Fruit fly (Drosophila melanogaster) whole organism, embryonic: Measurements from ENCODE around the gene isoQC.

ENCODE experiments used
- ATbp ChIP-seq: fragments of 200-800 bp; sonication (Bioruptor generic); optimal IDR thresholded peaks from 2 replicates; lab custom pipeline; 2017; ENCODE audit warnings: missing biosample characterization, mild to moderate bottlenecking, missing genetic modification characterization, missing genetic modification reagents
- Awh ChIP-seq: fragments of 200-800 bp; sonication (Bioruptor generic); IDR thresholded peaks from 2 replicates; pipeline ENCODE4, ENCODE4 v1.3.6; 2022; ENCODE audit warnings: missing biosample characterization, missing genetic modification characterization
- Bteb2 ChIP-seq: fragments of 200-800 bp; sonication (Bioruptor generic); optimal IDR thresholded peaks from 2 replicates; lab custom pipeline; 2016; ENCODE audit warnings: missing biosample characterization, missing genetic modification characterization
- CG1024 ChIP-seq: fragments of 200-800 bp; sonication (Bioruptor generic); IDR thresholded peaks from 2 replicates; pipeline ENCODE4 v1.3.6; 2022; ENCODE audit warnings: missing biosample characterization, missing genetic modification characterization
- CG12744 ChIP-seq: fragments of 200-800 bp; sonication (Bioruptor generic); optimal IDR thresholded peaks from 2 replicates; lab custom pipeline; 2016; ENCODE audit warnings: missing biosample characterization, missing genetic modification characterization
- CG2116 ChIP-seq: fragments of 200-800 bp; sonication (Bioruptor generic); optimal IDR thresholded peaks from 3 replicates; lab custom pipeline; 2018; ENCODE audit warnings: missing biosample characterization, mild to moderate bottlenecking, missing genetic modification characterization
- CG2678 ChIP-seq: fragments of 200-800 bp; sonication (Bioruptor generic); optimal IDR thresholded peaks from 3 replicates; lab custom pipeline; 2019; ENCODE audit warnings: missing biosample characterization, mild to moderate bottlenecking, missing genetic modification characterization, moderate library complexity
- CG2875 ChIP-seq: fragments of 200-800 bp; sonication (Bioruptor generic); optimal IDR thresholded peaks from 2 replicates; lab custom pipeline; 2017; ENCODE audit warnings: missing biosample characterization, mild to moderate bottlenecking, missing genetic modification characterization, missing genetic modification reagents
- CG31224 ChIP-seq: fragments of 200-800 bp; sonication (Bioruptor generic); IDR thresholded peaks from 2 replicates; pipeline ENCODE4 v1.3.6; 2022; ENCODE audit warnings: missing biosample characterization, missing genetic modification characterization
- CG32532 ChIP-seq: fragments of 200-800 bp; sonication (Bioruptor generic); IDR thresholded peaks from 2 replicates; pipeline ENCODE4 v1.3.6; 2022; ENCODE audit warnings: missing biosample characterization, missing genetic modification characterization
- CG33557 ChIP-seq: fragments of 200-800 bp; sonication (Bioruptor generic); optimal IDR thresholded peaks from 2 replicates; lab custom pipeline; 2019; ENCODE audit warnings: missing biosample characterization, mild to moderate bottlenecking, missing genetic modification characterization, moderate library complexity
- CG4424 ChIP-seq: fragments of 200-800 bp; sonication (Bioruptor generic); optimal IDR thresholded peaks from 3 replicates; lab custom pipeline; 2016; ENCODE audit warnings: missing biosample characterization, missing genetic modification characterization
- CG7357 ChIP-seq: fragments of 200-800 bp; sonication (Bioruptor generic); IDR thresholded peaks from 3 replicates; pipeline ENCODE4 v1.3.6; 2022; ENCODE audit warnings: missing biosample characterization, missing genetic modification characterization
- CG7745 ChIP-seq: fragments of 200-800 bp; sonication (Bioruptor generic); optimal IDR thresholded peaks from 2 replicates; lab custom pipeline; 2018; ENCODE audit warnings: missing biosample characterization, mild to moderate bottlenecking, missing genetic modification characterization, moderate library complexity
- CG8290 ChIP-seq, 3 experiments: fragments of 200-800 bp; sonication (Bioruptor generic); optimal IDR thresholded peaks; 2 replicates each; lab custom pipeline; 2016 to 2019; ENCODE audit warnings: missing biosample characterization in 3 of 3, missing genetic modification characterization in 3 of 3, mild to moderate bottlenecking in 2 of 3, moderate library complexity in 1 of 3
- CG8359 ChIP-seq: fragments of 200-800 bp; sonication (Bioruptor generic); optimal IDR thresholded peaks from 2 replicates; lab custom pipeline; 2017; ENCODE audit warnings: missing biosample characterization, mild to moderate bottlenecking, missing genetic modification characterization, borderline replicate concordance
- CG8765 ChIP-seq: fragments of 200-800 bp; sonication (Bioruptor generic); IDR thresholded peaks from 2 replicates; pipeline ENCODE4 v1.3.6; 2022; ENCODE audit warnings: missing biosample characterization, missing genetic modification characterization
- CG9437 ChIP-seq: fragments of 200-800 bp; sonication (Bioruptor generic); optimal IDR thresholded peaks from 2 replicates; lab custom pipeline; 2018; ENCODE audit warnings: missing biosample characterization, mild to moderate bottlenecking, missing genetic modification characterization
- CG9817 ChIP-seq: fragments of 200-800 bp; sonication (Bioruptor generic); optimal IDR thresholded peaks from 2 replicates; lab custom pipeline; 2018; ENCODE audit warnings: missing biosample characterization, mild to moderate bottlenecking, missing genetic modification characterization, moderate library complexity
- CG9932 ChIP-seq: fragments of 200-800 bp; sonication (Bioruptor generic); IDR thresholded peaks from 2 replicates; pipeline ENCODE4 v1.3.6; 2022; ENCODE audit warnings: missing biosample characterization, missing genetic modification characterization
- D19B ChIP-seq: fragments of 200-800 bp; sonication (Bioruptor generic); optimal IDR thresholded peaks from 2 replicates; lab custom pipeline; 2017; ENCODE audit warnings: missing biosample characterization, mild to moderate bottlenecking, missing genetic modification characterization
- Dek ChIP-seq: fragments of 200-800 bp; sonication (Bioruptor generic); optimal IDR thresholded peaks from 3 replicates; lab custom pipeline; 2019; ENCODE audit warnings: missing biosample characterization, mild to moderate bottlenecking, missing genetic modification characterization, moderate library complexity
- Eip74EF ChIP-seq, 2 experiments: fragments of 200-800 bp in 1 of 2; fragments of >200 bp in 1 of 2; sonication (Bioruptor generic) in 1 of 2; optimal IDR thresholded peaks; 2 replicates each; lab custom pipeline; 2017 to 2019; ENCODE audit warnings: missing biosample characterization in 2 of 2, missing genetic modification characterization in 2 of 2, mild to moderate bottlenecking in 1 of 2, moderate library complexity in 1 of 2
- H15 ChIP-seq: fragments of 200-800 bp; sonication (Bioruptor generic); IDR thresholded peaks from 3 replicates; pipeline ENCODE4 v1.3.6; 2022; ENCODE audit warnings: missing biosample characterization, missing genetic modification characterization
- Hey ChIP-seq: fragments of 200-800 bp; sonication (Bioruptor generic); optimal IDR thresholded peaks from 3 replicates; lab custom pipeline; 2018; ENCODE audit warnings: missing biosample characterization, mild to moderate bottlenecking, missing genetic modification characterization
- Lpt ChIP-seq: fragments of >200 bp; optimal IDR thresholded peaks from 2 replicates; lab custom pipeline; 2018; ENCODE audit warnings: missing biosample characterization, missing genetic modification characterization
- Nf-YC ChIP-seq: fragments of 200-800 bp; optimal IDR thresholded peaks from 3 replicates; lab custom pipeline; 2019; ENCODE audit warnings: missing biosample characterization, mild to moderate bottlenecking, missing genetic modification characterization, moderate library complexity
- Optix ChIP-seq: fragments of 200-800 bp; sonication (Bioruptor generic); IDR thresholded peaks from 3 replicates; pipeline ENCODE4 v1.3.6; 2022; ENCODE audit warnings: missing biosample characterization, missing genetic modification characterization
- Sin3A ChIP-seq: fragments of >200 bp; optimal IDR thresholded peaks from 2 replicates; lab custom pipeline; 2018
- Usf ChIP-seq: fragments of 200-800 bp; sonication (Bioruptor generic); optimal IDR thresholded peaks from 2 replicates; lab custom pipeline; 2017; ENCODE audit warnings: missing genotype, missing biosample characterization, missing genetic modification characterization
- Vsx1 ChIP-seq: fragments of 200-800 bp; sonication (Bioruptor generic); optimal IDR thresholded peaks from 2 replicates; lab custom pipeline; 2017; ENCODE audit warnings: missing biosample characterization, mild to moderate bottlenecking, missing genetic modification characterization, missing genetic modification reagents
- bsh ChIP-seq, 2 experiments: fragments of 200-800 bp; sonication (Bioruptor generic); optimal IDR thresholded peaks; 2 replicates each; lab custom pipeline; 2017 to 2018; ENCODE audit warnings: mild to moderate bottlenecking in 2 of 2, missing biosample characterization in 2 of 2, missing genetic modification characterization in 2 of 2, moderate library complexity in 1 of 2
- cad ChIP-seq: fragments of >200 bp; optimal IDR thresholded peaks from 2 replicates; lab custom pipeline; 2017; ENCODE audit warnings: missing biosample characterization, missing genetic modification characterization
- caup ChIP-seq: fragments of 200-800 bp; sonication (Bioruptor generic); optimal IDR thresholded peaks from 3 replicates; lab custom pipeline; 2017; ENCODE audit warnings: missing biosample characterization, mild to moderate bottlenecking, missing genetic modification characterization, moderate library complexity; ENCODE audit not compliant: severe bottlenecking
- chif ChIP-seq, 2 experiments: fragments of 200-800 bp; sonication (Bioruptor generic); optimal IDR thresholded peaks; 3 replicates each; lab custom pipeline; 2016; ENCODE audit warnings: missing biosample characterization in 2 of 2, missing genetic modification characterization in 2 of 2
- corto ChIP-seq: fragments of 200-800 bp; sonication (Bioruptor generic); optimal IDR thresholded peaks from 2 replicates; lab custom pipeline; 2016; ENCODE audit warnings: missing biosample characterization, mild to moderate bottlenecking, missing genetic modification characterization, moderate library complexity
- crc ChIP-seq: fragments of 200-800 bp; sonication (Bioruptor generic); optimal IDR thresholded peaks from 2 replicates; lab custom pipeline; 2016; ENCODE audit warnings: missing biosample characterization, missing genetic modification characterization
- da ChIP-seq: fragments of 200-800 bp; sonication (Bioruptor generic); optimal IDR thresholded peaks from 2 replicates; lab custom pipeline; 2016; ENCODE audit warnings: missing biosample characterization, missing genetic modification characterization
- esg ChIP-seq: fragments of 200-800 bp; sonication (Bioruptor generic); conservative IDR thresholded peaks from 2 replicates; pipeline ENCODE4 v1.3.6; 2022; ENCODE audit warnings: missing biosample characterization, missing genetic modification characterization
- gce ChIP-seq: fragments of 200-800 bp; sonication (Bioruptor generic); IDR thresholded peaks from 3 replicates; pipeline ENCODE4 v1.3.6; 2022; ENCODE audit warnings: missing biosample characterization, missing genetic modification characterization
- jing ChIP-seq: fragments of 200-800 bp; sonication (Bioruptor generic); optimal IDR thresholded peaks from 2 replicates; lab custom pipeline; 2018; ENCODE audit warnings: missing biosample characterization, mild to moderate bottlenecking, missing genetic modification characterization
- lbe ChIP-seq: fragments of 200-800 bp; sonication (Bioruptor generic); optimal IDR thresholded peaks from 2 replicates; lab custom pipeline; 2016; ENCODE audit warnings: missing biosample characterization, mild to moderate bottlenecking, missing genetic modification characterization
- mirr ChIP-seq: fragments of 200-800 bp; sonication (Bioruptor generic); optimal IDR thresholded peaks from 3 replicates; lab custom pipeline; 2018; ENCODE audit warnings: missing biosample characterization, mild to moderate bottlenecking, missing genetic modification characterization
- nerfin-1 ChIP-seq: fragments of 200-800 bp; sonication (Bioruptor generic); optimal IDR thresholded peaks from 3 replicates; lab custom pipeline; 2019; ENCODE audit warnings: missing biosample characterization, mild to moderate bottlenecking, missing genetic modification characterization, moderate library complexity
- nom ChIP-seq: fragments of 200-800 bp; sonication (Bioruptor generic); optimal IDR thresholded peaks from 2 replicates; lab custom pipeline; 2017; ENCODE audit warnings: missing biosample characterization, missing genetic modification characterization, mild to moderate bottlenecking, moderate library complexity, missing genetic modification reagents
- toy ChIP-seq: fragments of 200-800 bp; sonication (Bioruptor generic); IDR thresholded peaks from 2 replicates; pipeline ENCODE4 v1.3.6; 2022; ENCODE audit warnings: missing biosample characterization, missing genetic modification characterization
- trh ChIP-seq: fragments of 200-800 bp; sonication (Bioruptor generic); optimal IDR thresholded peaks from 2 replicates; lab custom pipeline; 2016; ENCODE audit warnings: missing biosample characterization, missing genetic modification characterization
- wor ChIP-seq: fragments of 200-800 bp; sonication (Bioruptor generic); IDR thresholded peaks from 2 replicates; pipeline ENCODE4 v1.3.6; 2022; ENCODE audit warnings: missing biosample characterization, missing genetic modification characterization

Gene isoQC

DNA sequence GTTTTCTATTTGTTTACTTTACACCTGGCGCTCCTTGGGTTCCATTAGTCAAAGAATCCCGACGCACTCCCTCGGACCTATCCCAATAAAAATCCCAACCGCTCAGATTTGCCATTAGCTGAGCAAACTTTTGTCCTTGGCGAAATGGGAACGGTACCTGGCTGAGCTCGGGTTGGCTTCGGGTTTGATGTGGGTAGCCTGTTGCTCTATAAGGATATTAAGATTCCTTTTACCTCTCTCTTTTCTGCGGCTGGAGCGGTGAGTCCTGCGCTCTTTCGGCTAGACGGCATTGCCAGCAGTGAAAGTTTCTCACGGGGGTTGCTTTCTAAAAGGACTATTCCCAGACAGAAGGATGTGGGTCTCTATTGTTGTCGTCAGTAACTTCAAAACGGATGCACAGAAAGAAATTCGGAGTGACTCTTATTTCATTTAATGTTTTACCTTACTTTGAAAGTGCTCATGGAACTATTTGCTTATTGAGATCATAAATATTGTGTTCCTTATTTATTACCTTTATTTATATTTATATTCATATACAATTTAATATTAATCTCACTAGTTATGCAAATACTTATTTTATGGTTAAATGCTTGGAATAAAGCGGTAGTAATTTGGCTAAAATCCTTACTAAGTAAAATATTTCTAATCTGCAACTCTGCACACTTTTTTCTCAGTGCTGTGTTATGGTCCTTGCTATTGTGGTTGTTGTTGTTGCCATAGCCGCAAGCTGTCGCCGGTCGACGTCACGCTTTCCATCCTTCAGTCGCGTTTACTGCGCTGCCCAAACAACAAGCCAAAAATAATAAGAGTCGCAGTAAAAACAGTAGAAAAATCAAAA is 32.4 kb upstream of the isoQC start, which contains the start of gene CG5910 (continued):
- TF ChIP-seq ATbp (GFP tag; lab: Kevin White, UChicago), result peak; percentile 85
- peak; percentile 37 for TF ChIP-seq trh
- no peak for TF ChIP-seq crc (GFP tag; lab: Kevin White, UChicago)
- peak; percentile 67 for TF ChIP-seq Awh (GFP tag; lab: Robert Waterston, UW)
- TF ChIP-seq toy (GFP tag; lab: Robert Waterston, UW), result peak; percentile 36; the same call in 1 of the 2 replicates
- TF ChIP-seq D19B, result peak; percentile 77
- TF ChIP-seq da (GFP tag; lab: Kevin White, UChicago), result no peak
- no peak for TF ChIP-seq Hey
- 0 out of 2 replicates have a peak, but pooled peaks have one; percentile 39 for TF ChIP-seq CG8765
- peak; percentile 66 for TF ChIP-seq CG31224
- TF ChIP-seq CG2875 (GFP tag; lab: Kevin White, UChicago), result peak; percentile 78
- TF ChIP-seq jing, result peak; percentile 70
- peak in 1 of 2 experiments; percentile 90 for TF ChIP-seq Eip74EF (GFP tag; optimal IDR thresholded peaks at IDR 0.05; lab: Kevin White, UChicago)
- TF ChIP-seq CG2678, result peak; percentile 96
- peak; percentile 3 for TF ChIP-seq mirr (GFP tag; lab: Kevin White, UChicago)
- peak; percentile 87 for TF ChIP-seq nerfin-1 (tag; lab: Kevin White, UChicago)
- TF ChIP-seq CG2116 (GFP tag; lab: Kevin White, UChicago), result peak; percentile 54
- peak; percentile 83 for TF ChIP-seq CG7357 (GFP tag; lab: Robert Waterston, UW)
- TF ChIP-seq Bteb2 (GFP tag; lab: Kevin White, UChicago), result peak; percentile 48
- TF ChIP-seq caup, result peak; percentile 91
- TF ChIP-seq CG8359, result peak; percentile 66
- TF ChIP-seq CG4424 (GFP tag; lab: Kevin White, UChicago), result peak; percentile 88
- TF ChIP-seq esg (GFP tag; lab: Robert Waterston, UW), result peak; percentile 70
- peak; percentile 90 for TF ChIP-seq CG33557
- peak; percentile 72 for TF ChIP-seq wor (GFP tag; lab: Robert Waterston, UW)
- TF ChIP-seq gce (GFP tag; lab: Robert Waterston, UW), result 0 out of 3 replicates have a peak, but pooled peaks have one; percentile 52
- TF ChIP-seq nom (GFP tag; lab: Kevin White, UChicago), result peak; percentile 40
- peak; percentile 80 for TF ChIP-seq CG9817 (tag; lab: Kevin White, UChicago)
- TF ChIP-seq corto, result no peak
- TF ChIP-seq Lpt (GFP tag; lab: Kevin White, UChicago), result no peak
- peak; percentile 66 for TF ChIP-seq CG1024 (GFP tag; lab: Robert Waterston, UW)
- TF ChIP-seq CG7745 (tag; lab: Kevin White, UChicago), result no peak
- TF ChIP-seq Sin3A (lab: Kevin White, UChicago), result no peak
- TF ChIP-seq Optix (GFP tag; lab: Robert Waterston, UW), result no peak
- TF ChIP-seq lbe (GFP tag; lab: Kevin White, UChicago), result peak; percentile 11
- peak; percentile 70 for TF ChIP-seq Usf (GFP tag; lab: Kevin White, UChicago)
- TF ChIP-seq CG12744, result no peak
- peak in 1 of 2 experiments; percentile 3 for TF ChIP-seq chif (GFP tag; optimal IDR thresholded peaks at IDR 0.05; lab: Kevin White, UChicago)
- TF ChIP-seq Vsx1 (GFP tag; lab: Kevin White, UChicago), result no peak
- TF ChIP-seq H15 (GFP tag; lab: Robert Waterston, UW), result peak; percentile 36; the same call in 1 of the 3 replicates
- TF ChIP-seq CG9932 (GFP tag; lab: Robert Waterston, UW), result peak; percentile 65
- TF ChIP-seq bsh (GFP tag; optimal IDR thresholded peaks at IDR 0.05; lab: Kevin White, UChicago), result peak; percentile 25 to 89
- no peak for TF ChIP-seq cad (GFP tag; lab: Kevin White, UChicago)
- peak; percentile 89 for TF ChIP-seq Dek (tag; lab: Kevin White, UChicago)
- peak; percentile 80 for TF ChIP-seq Nf-YC
- TF ChIP-seq CG8290 (GFP tag; optimal IDR thresholded peaks at IDR 0.05; lab: Kevin White, UChicago), result peak; percentile 75
- no peak for TF ChIP-seq CG8290 (tag; optimal IDR thresholded peaks at IDR 0.05; lab: Kevin White, UChicago)
- peak; percentile 89 for TF ChIP-seq CG9437 (GFP tag; lab: Kevin White, UChicago)
- TF ChIP-seq CG32532 (GFP tag; lab: Robert Waterston, UW), result peak; percentile 80
